Worm (Caenorhabditis elegans) whole organism, L4/young adult: Measurements from ENCODE around the gene pgam-5.

ENCODE experiments used
- W03F9.2 ChIP-seq: fragments of 150-350 bp; optimal IDR thresholded peaks from 2 replicates; lab custom pipeline; 2014; ENCODE audit warnings: missing biosample characterization, missing genetic modification characterization
- dao-5 ChIP-seq: sonication (generic microtip); optimal IDR thresholded peaks from 2 replicates; lab custom pipeline; 2016; ENCODE audit warnings: missing genotype, missing genetic modification characterization, moderate library complexity, missing compliant biosample characterization
- him-1 ChIP-seq: sonication (generic microtip); optimal IDR thresholded peaks from 2 replicates; lab custom pipeline; 2016; ENCODE audit warnings: missing genotype, missing genetic modification reagents, missing genetic modification characterization, missing compliant biosample characterization

The pgam-5 gene

ce11 chrII:7588295-7588694 lies 10.3 kb downstream of the pgam-5 start:
- TF ChIP-seq dao-5 (tag; lab: Kevin White, UChicago) (no peak), W03F9.2 (tag; lab: Kevin White, UChicago) (no peak), him-1 (no peak)

DNA sequence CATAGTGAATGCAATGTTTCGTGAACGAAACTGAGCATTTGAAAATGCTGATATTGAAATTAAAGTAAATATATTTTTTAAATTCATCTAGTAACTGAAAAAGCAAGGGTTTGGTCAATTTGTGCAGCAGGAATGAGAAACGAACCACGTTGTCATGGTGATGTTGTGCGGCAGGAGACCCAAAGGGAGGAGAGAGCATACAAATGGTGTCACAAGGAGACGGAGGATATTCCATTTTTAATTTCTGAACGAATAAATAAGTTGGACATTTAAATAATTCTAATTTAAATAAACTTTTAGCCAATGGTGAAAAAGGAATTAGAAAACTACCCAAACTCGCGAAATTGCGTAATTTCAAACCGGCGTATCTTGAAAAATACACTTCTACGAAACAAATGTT lies 15.0 kb downstream of the pgam-5 start, which contains the start of gene mks-3:
Gene mks-3 (minus strand): TSS at position 101 of the 400 bp plus-strand sequence.
- TF ChIP-seq W03F9.2 (tag; lab: Kevin White, UChicago) = no peak
- TF ChIP-seq him-1 = no peak
- TF ChIP-seq dao-5 (tag; lab: Kevin White, UChicago) = no peak

- no peak for TF ChIP-seq dao-5 (tag; lab: Kevin White, UChicago)
- no peak for TF ChIP-seq W03F9.2 (tag; lab: Kevin White, UChicago)
- TF ChIP-seq him-1 = no peak
Observed at ce11 chrII:7577412-7577811, 21.1 kb downstream of the pgam-5 start, which contains the start of gene F35D2.6. Gene F35D2.6, plus strand, starts transcription at chrII:7577712.

- TF ChIP-seq him-1 (no peak), W03F9.2 (tag; lab: Kevin White, UChicago) (no peak), dao-5 (tag; lab: Kevin White, UChicago) (no peak)
Observed at ce11 chrII:7575614-7576013, 22.9 kb downstream of the pgam-5 start, which contains the start of gene F35D2.1. Gene F35D2.1, plus strand, starts transcription at chrII:7575914.

DNA sequence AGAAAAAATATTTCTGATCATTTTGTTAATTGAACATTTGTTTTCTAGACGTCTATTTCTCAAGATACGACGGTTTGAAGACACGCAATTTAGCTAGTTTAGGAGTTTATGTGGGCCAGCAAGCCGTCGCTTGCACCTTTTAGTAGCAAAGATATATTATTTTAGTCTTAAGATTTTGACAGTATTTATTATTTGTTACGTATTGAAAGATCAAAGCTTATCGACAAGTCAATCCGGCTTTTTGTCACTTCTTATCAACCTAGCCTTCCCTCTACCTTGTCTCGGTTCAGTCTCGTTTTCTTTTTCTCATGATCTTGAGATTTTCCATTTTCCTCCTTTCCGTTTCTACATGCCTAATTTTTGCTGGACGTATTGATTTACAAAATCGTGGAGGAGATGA lies 24.4 kb downstream of the pgam-5 start, which contains the start of gene F35D2.2:
Gene F35D2.2 (plus strand): TSS at position 301 of the 400 bp plus-strand sequence.
- TF ChIP-seq dao-5 (tag; lab: Kevin White, UChicago) (no peak), W03F9.2 (tag; lab: Kevin White, UChicago) (no peak), him-1 (no peak)

DNA sequence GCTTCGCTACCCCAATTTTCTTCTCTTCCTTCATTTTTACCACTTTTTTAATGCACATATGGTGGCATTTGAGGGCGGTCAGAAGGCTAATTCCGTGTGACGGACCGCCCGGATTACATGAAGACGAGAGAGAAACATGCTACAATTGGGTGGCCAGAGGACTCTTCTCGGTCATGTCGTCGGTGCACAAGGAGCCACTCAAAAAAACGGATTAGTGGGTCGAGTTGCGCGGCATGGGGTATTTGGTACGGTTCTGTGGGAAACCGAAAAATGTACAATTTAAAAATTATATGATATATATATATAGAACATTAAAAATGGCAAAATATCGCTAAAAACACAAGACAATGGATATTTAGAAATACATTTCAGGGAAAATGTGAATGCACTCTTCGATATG lies 27.7 kb downstream of the pgam-5 start:
- no peak for TF ChIP-seq W03F9.2 (tag; lab: Kevin White, UChicago)
- no peak for TF ChIP-seq him-1
- no peak for TF ChIP-seq dao-5 (tag; lab: Kevin White, UChicago)

DNA sequence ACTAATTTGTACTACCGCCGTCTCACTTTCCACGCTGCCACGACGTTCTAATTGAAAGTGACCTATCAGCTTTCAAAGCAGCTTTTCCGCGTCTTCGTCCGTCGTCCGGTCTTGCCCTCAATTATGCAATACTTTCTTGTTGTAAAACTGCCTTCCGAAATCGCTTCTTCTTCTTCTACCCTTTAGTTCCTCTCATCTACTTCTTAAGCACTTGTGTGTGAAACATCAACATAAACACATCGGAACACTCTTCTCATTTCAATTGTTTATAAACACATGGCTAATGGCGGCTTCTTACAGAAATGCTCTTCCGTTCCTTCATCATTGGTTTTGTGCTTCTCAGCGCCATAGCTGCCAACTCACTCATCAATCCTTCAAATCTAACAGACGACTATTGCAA lies 28.2 kb downstream of the pgam-5 start, which contains the start of gene F35D2.3:
Gene F35D2.3 (plus strand): TSS at position 301 of the 400 bp plus-strand sequence.
- TF ChIP-seq him-1 (no peak), W03F9.2 (tag; lab: Kevin White, UChicago) (no peak), dao-5 (tag; lab: Kevin White, UChicago) (no peak)

DNA sequence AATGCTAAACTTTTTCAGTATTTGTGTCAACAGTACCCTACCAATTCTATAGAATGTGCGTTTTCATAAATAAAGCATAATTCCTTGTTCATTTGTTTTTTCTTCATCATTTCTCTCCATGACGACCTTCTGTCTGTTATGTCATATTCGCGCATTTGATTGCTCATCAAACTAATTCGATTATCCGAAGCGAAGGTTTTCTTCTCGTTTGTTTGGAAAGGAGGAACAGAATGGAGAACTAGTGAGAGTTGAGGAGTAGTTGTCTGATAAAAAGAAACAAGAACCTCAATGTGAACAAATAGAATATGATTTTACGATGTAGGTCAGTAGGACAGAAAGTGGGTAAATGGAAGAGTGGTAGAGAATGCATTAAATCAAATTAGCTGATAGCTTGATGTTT lies 35.9 kb downstream of the pgam-5 start:
- TF ChIP-seq dao-5 (tag; lab: Kevin White, UChicago) (no peak), him-1 (no peak), W03F9.2 (tag; lab: Kevin White, UChicago) (no peak)

- TF ChIP-seq dao-5 (tag; lab: Kevin White, UChicago) (no peak), W03F9.2 (tag; lab: Kevin White, UChicago) (no peak), him-1 (no peak)
Observed at ce11 chrII:7561494-7561893, 37.1 kb downstream of the pgam-5 start, which contains the start of the genes ZK1290.11 and ZK1290.1. Gene ZK1290.11, minus strand, starts transcription at chrII:7561594. Gene ZK1290.1, plus strand, starts transcription at chrII:7561764.

DNA sequence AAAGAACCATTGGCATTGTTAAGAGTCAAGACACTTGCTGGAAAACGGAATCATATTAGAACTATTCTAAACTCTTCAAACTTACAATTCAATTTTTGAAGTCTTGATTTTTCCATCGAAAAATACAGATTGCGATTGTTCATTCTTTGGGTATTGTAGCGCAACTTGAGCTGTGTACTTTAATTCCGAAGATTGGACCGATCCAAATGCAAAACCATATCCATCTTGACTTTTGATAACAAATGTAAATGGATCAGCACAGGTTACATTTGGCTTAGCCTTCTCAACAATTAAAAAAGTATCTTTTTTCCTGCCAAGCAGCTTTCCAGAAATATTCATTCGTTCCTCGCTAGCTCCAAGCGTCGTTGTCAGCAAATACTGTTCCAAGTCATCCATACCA lies 37.7 kb downstream of the pgam-5 start:
- TF ChIP-seq W03F9.2 (tag; lab: Kevin White, UChicago) (no peak), dao-5 (tag; lab: Kevin White, UChicago) (no peak), him-1 (no peak)

ce11 chrII:7558864-7559263 lies 39.7 kb downstream of the pgam-5 start:
- TF ChIP-seq dao-5 (tag; lab: Kevin White, UChicago) (no peak), him-1 (no peak), W03F9.2 (tag; lab: Kevin White, UChicago) (no peak)

- TF ChIP-seq dao-5 (tag; lab: Kevin White, UChicago) (no peak), W03F9.2 (tag; lab: Kevin White, UChicago) (no peak), him-1 (no peak)
Observed at ce11 chrII:7557981-7558380, 40.6 kb downstream of the pgam-5 start.

DNA sequence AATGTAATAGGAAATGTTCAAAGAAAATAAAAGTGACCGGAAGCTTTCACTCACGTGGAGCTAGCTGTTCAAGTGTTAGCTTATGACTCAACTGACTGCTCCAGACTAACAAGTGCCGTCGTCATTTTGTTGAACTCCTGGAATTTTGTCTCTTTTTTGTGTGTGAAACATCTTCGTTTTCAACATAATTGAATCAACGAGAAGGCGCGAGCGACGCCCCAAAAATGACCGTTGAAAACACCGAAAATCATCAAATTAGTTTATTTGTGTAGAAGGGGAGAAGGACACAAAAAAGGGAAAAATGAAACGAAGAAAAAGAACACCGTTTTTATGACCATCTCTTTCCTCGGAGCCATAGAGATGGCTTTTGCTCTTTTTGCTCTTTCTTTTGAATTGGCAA lies 43.1 kb downstream of the pgam-5 start, which contains the start of gene ZK1290.14:
Gene ZK1290.14 (minus strand): TSS at position 139 of the 400 bp plus-strand sequence.
- TF ChIP-seq W03F9.2 (tag; lab: Kevin White, UChicago) (no peak), him-1 (no peak), dao-5 (tag; lab: Kevin White, UChicago) (no peak)

ce11 chrII:7554716-7555247 lies 43.8 kb downstream of the pgam-5 start:
- TF ChIP-seq him-1 (no peak), W03F9.2 (tag; lab: Kevin White, UChicago) (peak; percentile 11)

- TF ChIP-seq dao-5 (tag; lab: Kevin White, UChicago) = no peak
- TF ChIP-seq W03F9.2 (tag; lab: Kevin White, UChicago) = no peak
- no peak for TF ChIP-seq him-1
Observed at ce11 chrII:7553806-7554205, 44.7 kb downstream of the pgam-5 start, which contains the start of gene ZK1290.10. Gene ZK1290.10, minus strand, starts transcription at chrII:7553906.
